Worm (Caenorhabditis elegans): ENCODE measurements around the gene F53F4.7.

DNA sequence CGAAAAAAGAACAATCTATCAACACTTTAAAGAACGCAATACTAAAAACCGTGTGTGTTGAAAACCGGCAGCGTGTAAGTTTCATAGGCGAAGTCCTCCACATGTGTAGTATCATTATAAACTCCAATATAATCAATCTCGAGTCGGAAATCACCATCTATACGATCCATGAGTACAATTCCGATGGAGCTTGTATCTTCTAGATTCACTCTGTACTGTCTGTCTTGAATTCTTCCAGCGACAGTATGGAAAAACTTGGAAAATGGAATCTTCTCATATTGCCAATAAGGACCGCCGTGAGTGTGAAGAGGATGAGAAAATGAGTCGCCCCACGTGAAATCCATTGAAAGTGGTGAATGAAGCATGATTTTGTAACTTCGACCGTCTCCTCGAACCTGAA, 46.8 kb downstream of the F53F4.7 start:
- no peak for TF ChIP-seq W03F9.2 (tag; optimal IDR thresholded peaks at IDR 0.05)
- no peak for TF ChIP-seq him-1 (tag; optimal IDR thresholded peaks at IDR 0.05)

Data from whole organism, L4/young adult.